Fruit fly (Drosophila melanogaster) whole organism, embryonic: Measurements from ENCODE around the gene Vps52.
A peak's percentile ranks its signal among the peaks of the same experiment; 100 is the strongest.

ENCODE experiments used
- Antp ChIP-seq: fragments of 200-800 bp; sonication (Bioruptor generic); optimal IDR thresholded peaks from 3 replicates; lab custom pipeline; 2016; ENCODE audit warnings: missing biosample characterization, missing genetic modification characterization
- Bteb2 ChIP-seq: fragments of 200-800 bp; sonication (Bioruptor generic); optimal IDR thresholded peaks from 2 replicates; lab custom pipeline; 2016; ENCODE audit warnings: missing biosample characterization, missing genetic modification characterization
- CG10321 ChIP-seq: fragments of 200-800 bp; sonication (Bioruptor generic); IDR thresholded peaks from 2 replicates; pipeline ENCODE4 v1.3.6; 2022; ENCODE audit warnings: missing biosample characterization, missing genetic modification characterization
- CG10366 ChIP-seq: fragments of 200-800 bp; sonication (Bioruptor generic); IDR thresholded peaks from 2 replicates; pipeline ENCODE4 v1.3.6; 2022; ENCODE audit warnings: missing biosample characterization, missing genetic modification characterization
- CG10979 ChIP-seq: fragments of 200-800 bp; sonication (Bioruptor generic); optimal IDR thresholded peaks from 2 replicates; lab custom pipeline; 2018; ENCODE audit warnings: missing biosample characterization, mild to moderate bottlenecking, missing genetic modification characterization, moderate library complexity
- CG12071 ChIP-seq: fragments of 200-800 bp; sonication (Bioruptor generic); optimal IDR thresholded peaks from 3 replicates; lab custom pipeline; 2018; ENCODE audit warnings: missing biosample characterization, mild to moderate bottlenecking, missing genetic modification characterization
- CG14050 ChIP-seq: fragments of 200-800 bp; sonication (Bioruptor generic); IDR thresholded peaks from 3 replicates; pipeline ENCODE4 v1.3.6; 2022; ENCODE audit warnings: missing biosample characterization, missing genetic modification characterization
- CG15269 ChIP-seq: fragments of 200-800 bp; sonication (Bioruptor generic); optimal IDR thresholded peaks from 2 replicates; lab custom pipeline; 2018; ENCODE audit warnings: missing biosample characterization, mild to moderate bottlenecking, missing genetic modification characterization, moderate library complexity
- CG17612 ChIP-seq: fragments of 200-800 bp; sonication (Bioruptor generic); IDR thresholded peaks from 2 replicates; pipeline ENCODE4 v1.3.6; 2022; ENCODE audit warnings: missing biosample characterization, missing genetic modification characterization
- CG1792 ChIP-seq: fragments of 200-800 bp; sonication (Bioruptor generic); optimal IDR thresholded peaks from 2 replicates; lab custom pipeline; 2016; ENCODE audit warnings: missing biosample characterization, missing genetic modification characterization
- CG2116 ChIP-seq: fragments of 200-800 bp; sonication (Bioruptor generic); optimal IDR thresholded peaks from 3 replicates; lab custom pipeline; 2018; ENCODE audit warnings: missing biosample characterization, mild to moderate bottlenecking, missing genetic modification characterization
- CG32767 ChIP-seq: fragments of 200-800 bp; sonication (Bioruptor generic); IDR thresholded peaks from 2 replicates; pipeline ENCODE4 v1.3.6; 2022; ENCODE audit warnings: missing biosample characterization, missing genetic modification characterization
- CG34422 ChIP-seq: fragments of 200-800 bp; sonication (Bioruptor generic); IDR thresholded peaks from 3 replicates; pipeline ENCODE4 v1.3.6; 2022; ENCODE audit warnings: missing biosample characterization, missing genetic modification characterization
- CG6175 ChIP-seq: fragments of 200-800 bp; sonication (Bioruptor generic); IDR thresholded peaks from 3 replicates; pipeline ENCODE4 v1.3.6; 2022; ENCODE audit warnings: missing biosample characterization, missing genetic modification characterization
- CG7372 ChIP-seq: fragments of 200-800 bp; sonication (Bioruptor generic); IDR thresholded peaks from 2 replicates; pipeline ENCODE4 v1.3.6; 2022; ENCODE audit warnings: missing biosample characterization, missing genetic modification characterization
- CG7745 ChIP-seq: fragments of 200-800 bp; sonication (Bioruptor generic); optimal IDR thresholded peaks from 2 replicates; lab custom pipeline; 2018; ENCODE audit warnings: missing biosample characterization, mild to moderate bottlenecking, missing genetic modification characterization, moderate library complexity
- CG7987 ChIP-seq: fragments of 200-800 bp; sonication (Bioruptor generic); optimal IDR thresholded peaks from 2 replicates; lab custom pipeline; 2018; ENCODE audit warnings: missing biosample characterization, mild to moderate bottlenecking, missing genetic modification characterization, moderate library complexity
- CG8478 ChIP-seq: fragments of >200 bp; optimal IDR thresholded peaks from 2 replicates; lab custom pipeline; 2018
- CG8944 ChIP-seq: fragments of 200-800 bp; sonication (Bioruptor generic); optimal IDR thresholded peaks from 3 replicates; lab custom pipeline; 2016; ENCODE audit warnings: missing biosample characterization, missing genetic modification characterization
- CG9437 ChIP-seq: fragments of 200-800 bp; sonication (Bioruptor generic); optimal IDR thresholded peaks from 2 replicates; lab custom pipeline; 2018; ENCODE audit warnings: missing biosample characterization, mild to moderate bottlenecking, missing genetic modification characterization
- CG9932 ChIP-seq: fragments of 200-800 bp; sonication (Bioruptor generic); IDR thresholded peaks from 2 replicates; pipeline ENCODE4 v1.3.6; 2022; ENCODE audit warnings: missing biosample characterization, missing genetic modification characterization
- CkIIα-i1 ChIP-seq: fragments of 200-800 bp; sonication (Bioruptor generic); IDR thresholded peaks from 2 replicates; pipeline ENCODE4 v1.3.6; 2022; ENCODE audit warnings: missing biosample characterization, missing genetic modification characterization
- D19B ChIP-seq: fragments of 200-800 bp; sonication (Bioruptor generic); optimal IDR thresholded peaks from 2 replicates; lab custom pipeline; 2017; ENCODE audit warnings: missing biosample characterization, mild to moderate bottlenecking, missing genetic modification characterization
- Dll ChIP-seq: fragments of 200-800 bp; sonication (Bioruptor generic); IDR thresholded peaks from 4 replicates; pipeline ENCODE4 v1.3.6; 2022; ENCODE audit warnings: missing biosample characterization, missing genetic modification characterization; ENCODE audit not compliant: partially characterized antibody
- GATAe ChIP-seq: fragments of 200-800 bp; sonication (Bioruptor generic); conservative IDR thresholded peaks from 2 replicates; pipeline ENCODE4 v1.3.6; 2022; ENCODE audit warnings: missing biosample characterization, missing genetic modification characterization
- HLH4C ChIP-seq: fragments of 200-800 bp; sonication (Bioruptor generic); IDR thresholded peaks from 3 replicates; pipeline ENCODE4 v1.3.6; 2022; ENCODE audit warnings: missing biosample characterization, missing genetic modification characterization; ENCODE audit not compliant: partially characterized antibody
- Hmr ChIP-seq: fragments of 200-800 bp; sonication (Bioruptor generic); optimal IDR thresholded peaks from 3 replicates; lab custom pipeline; 2017; ENCODE audit warnings: mild to moderate bottlenecking, missing biosample characterization, missing genetic modification reagents, missing genetic modification characterization
- Hmx ChIP-seq: fragments of 200-800 bp; sonication (Bioruptor generic); optimal IDR thresholded peaks from 2 replicates; lab custom pipeline; 2016; ENCODE audit warnings: missing biosample characterization, missing genetic modification characterization
- Oli ChIP-seq: fragments of 200-800 bp; sonication (Bioruptor generic); optimal IDR thresholded peaks from 2 replicates; lab custom pipeline; 2018; ENCODE audit warnings: missing biosample characterization, mild to moderate bottlenecking, missing genetic modification characterization, moderate library complexity
- Optix ChIP-seq: fragments of 200-800 bp; sonication (Bioruptor generic); IDR thresholded peaks from 3 replicates; pipeline ENCODE4 v1.3.6; 2022; ENCODE audit warnings: missing biosample characterization, missing genetic modification characterization
- Rx ChIP-seq: fragments of 200-800 bp; sonication (Bioruptor generic); IDR thresholded peaks from 2 replicates; pipeline ENCODE4 v1.3.6; 2022; ENCODE audit warnings: missing biosample characterization, missing genetic modification characterization
- ap ChIP-seq: fragments of 200-800 bp; sonication (Bioruptor generic); IDR thresholded peaks from 2 replicates; pipeline ENCODE4 v1.3.6; 2022; ENCODE audit warnings: missing biosample characterization, missing genetic modification characterization
- crol ChIP-seq: fragments of 200-800 bp; sonication (Bioruptor generic); IDR thresholded peaks from 2 replicates; pipeline ENCODE4 v1.3.6; 2022; ENCODE audit warnings: missing biosample characterization, missing genetic modification characterization
- disco-r ChIP-seq: fragments of 200-800 bp; sonication (Bioruptor generic); optimal IDR thresholded peaks from 2 replicates; lab custom pipeline; 2016; ENCODE audit warnings: missing biosample characterization, missing genetic modification characterization
- fd96Cb ChIP-seq: fragments of 200-800 bp; sonication (Bioruptor generic); optimal IDR thresholded peaks from 2 replicates; lab custom pipeline; 2018; ENCODE audit warnings: missing biosample characterization, mild to moderate bottlenecking, missing genetic modification characterization, moderate library complexity
- gce ChIP-seq: fragments of 200-800 bp; sonication (Bioruptor generic); IDR thresholded peaks from 3 replicates; pipeline ENCODE4 v1.3.6; 2022; ENCODE audit warnings: missing biosample characterization, missing genetic modification characterization
- gfzf ChIP-seq: fragments of 200-800 bp; sonication (Bioruptor generic); optimal IDR thresholded peaks from 2 replicates; lab custom pipeline; 2016; ENCODE audit warnings: missing biosample characterization, mild to moderate bottlenecking, missing genetic modification characterization, moderate library complexity
- grn ChIP-seq: fragments of 200-800 bp; sonication (Bioruptor generic); optimal IDR thresholded peaks from 3 replicates; lab custom pipeline; 2017; ENCODE audit warnings: missing biosample characterization, missing genetic modification characterization
- gsb ChIP-seq: fragments of 200-800 bp; sonication (Bioruptor generic); IDR thresholded peaks from 2 replicates; pipeline ENCODE4 v1.3.6; 2022; ENCODE audit warnings: missing biosample characterization, missing genetic modification characterization
- ind ChIP-seq: fragments of 200-800 bp; sonication (Bioruptor generic); optimal IDR thresholded peaks from 3 replicates; lab custom pipeline; 2016; ENCODE audit warnings: missing biosample characterization, missing genetic modification characterization
- insv ChIP-seq, 2 experiments: fragments of 200-800 bp; sonication (Bioruptor generic); optimal IDR thresholded peaks; 3 replicates each; lab custom pipeline; 2016 to 2018; ENCODE audit warnings: missing biosample characterization in 2 of 2, missing genetic modification characterization in 2 of 2
- ken ChIP-seq: fragments of 200-800 bp; sonication (Bioruptor generic); IDR thresholded peaks from 3 replicates; pipeline ENCODE4 v1.3.6; 2022; ENCODE audit warnings: missing biosample characterization, missing genetic modification characterization
- lilli ChIP-seq: fragments of 200-800 bp; sonication (Bioruptor generic); optimal IDR thresholded peaks from 3 replicates; lab custom pipeline; 2016; ENCODE audit warnings: missing biosample characterization, missing genetic modification characterization
- lmd ChIP-seq: fragments of 200-800 bp; sonication (Bioruptor generic); IDR thresholded peaks from 2 replicates; pipeline ENCODE4 v1.3.6; 2022; ENCODE audit warnings: missing biosample characterization, missing genetic modification characterization
- mam ChIP-seq: fragments of 200-800 bp; sonication (Bioruptor generic); optimal IDR thresholded peaks from 3 replicates; lab custom pipeline; 2016; ENCODE audit warnings: missing biosample characterization, missing genetic modification characterization
- nom ChIP-seq: fragments of 200-800 bp; sonication (Bioruptor generic); optimal IDR thresholded peaks from 2 replicates; lab custom pipeline; 2017; ENCODE audit warnings: missing biosample characterization, missing genetic modification characterization, mild to moderate bottlenecking, moderate library complexity, missing genetic modification reagents
- odd ChIP-seq: fragments of 200-800 bp; sonication (Bioruptor generic); optimal IDR thresholded peaks from 2 replicates; lab custom pipeline; 2017; ENCODE audit warnings: missing biosample characterization, mild to moderate bottlenecking, missing genetic modification characterization
- pan ChIP-seq, 4 experiments: fragments of >200 bp in 3 of 4; fragments of 200-800 bp in 1 of 4; sonication (Bioruptor generic) in 1 of 4; optimal IDR thresholded peaks in 3 of 4; IDR thresholded peaks in 1 of 4; 2 replicates each; pipeline versions ENCODE4 v1.3.6 to Lab custom; 2017 to 2022; ENCODE audit warnings: missing biosample characterization in 2 of 4, missing genetic modification characterization in 2 of 4, mixed read lengths in 1 of 4
- run ChIP-seq: fragments of 200-800 bp; sonication (Bioruptor generic); optimal IDR thresholded peaks from 3 replicates; lab custom pipeline; 2018; ENCODE audit warnings: missing biosample characterization, mild to moderate bottlenecking, missing genetic modification characterization
- sim ChIP-seq: fragments of 200-800 bp; sonication (Bioruptor generic); IDR thresholded peaks from 2 replicates; pipeline ENCODE4 v1.3.6; 2022; ENCODE audit warnings: missing biosample characterization, missing genetic modification characterization
- tx ChIP-seq: fragments of 200-800 bp; sonication (Bioruptor generic); optimal IDR thresholded peaks from 2 replicates; lab custom pipeline; 2016; ENCODE audit warnings: missing biosample characterization, missing genetic modification characterization

Vps52 gene

dm6 chr2L:5523848-5524473 is at the start of gene Vps52, which contains the start of gene Elp4 (continued):
- TF ChIP-seq Dll (GFP tag; lab: Robert Waterston, UW), result peak; percentile 81
- peak; percentile 65; the same call in 1 of the 3 replicates for TF ChIP-seq CG34422 (GFP tag; lab: Robert Waterston, UW)
- TF ChIP-seq Antp, result peak; percentile 7
- TF ChIP-seq CG6175, result no peak
- peak; percentile 27; the same call in 2 of the 3 replicates for TF ChIP-seq CG14050 (GFP tag; lab: Robert Waterston, UW)
- no peak for TF ChIP-seq CG8478 (lab: Kevin White, UChicago)
- no peak for TF ChIP-seq odd (GFP tag; lab: Kevin White, UChicago)
- TF ChIP-seq CG1792, result peak; percentile 8
- peak; percentile 76 for TF ChIP-seq CG9932 (GFP tag; lab: Robert Waterston, UW)
- TF ChIP-seq CG2116 (GFP tag; lab: Kevin White, UChicago), result peak; percentile 86
- TF ChIP-seq gfzf (GFP tag; lab: Kevin White, UChicago), result peak; percentile 0
- no peak for TF ChIP-seq CG12071 (GFP tag; lab: Kevin White, UChicago)
- no peak for TF ChIP-seq sim
- TF ChIP-seq insv (GFP tag; optimal IDR thresholded peaks at IDR 0.05; lab: Kevin White, UChicago), result peak in 1 of 2 experiments; percentile 51
- no peak for TF ChIP-seq pan (optimal IDR thresholded peaks at IDR 0.05; lab: Kevin White, UChicago)
- peak in 1 of 2 experiments; percentile 76 for TF ChIP-seq pan (GFP tag; optimal IDR thresholded peaks at IDR 0.05 in 1 of 2, IDR thresholded peaks at IDR 0.05 in 1 of 2)
- peak; percentile 83 for TF ChIP-seq HLH4C (GFP tag; lab: Robert Waterston, UW)
- no peak for TF ChIP-seq crol (GFP tag; lab: Robert Waterston, UW)
- TF ChIP-seq Optix (GFP tag; lab: Robert Waterston, UW), result no peak
- TF ChIP-seq Bteb2 (GFP tag; lab: Kevin White, UChicago), result peak; percentile 68
- TF ChIP-seq D19B (GFP tag; lab: Kevin White, UChicago), result no peak
- no peak for TF ChIP-seq disco-r (GFP tag; lab: Kevin White, UChicago)
- TF ChIP-seq CG10979 (tag; lab: Kevin White, UChicago), result peak; percentile 65
- peak; percentile 19; the same call in 1 of the 2 replicates for TF ChIP-seq ap (GFP tag; lab: Robert Waterston, UW)
- TF ChIP-seq CG32767, result peak; percentile 65; the same call in 1 of the 2 replicates
- TF ChIP-seq tx (GFP tag; lab: Kevin White, UChicago), result peak; percentile 17
- peak; percentile 25 for TF ChIP-seq CG8944 (GFP tag; lab: Kevin White, UChicago)
- TF ChIP-seq CG7372 (GFP tag; lab: Robert Waterston, UW), result peak; percentile 73
- no peak for TF ChIP-seq CG10321
- TF ChIP-seq CkIIα-i1 (GFP tag; lab: Robert Waterston, UW), result no peak
- TF ChIP-seq grn (GFP tag; lab: Kevin White, UChicago), result no peak
- no peak for TF ChIP-seq GATAe
- no peak for TF ChIP-seq CG7745 (tag; lab: Kevin White, UChicago)
- TF ChIP-seq nom (GFP tag; lab: Kevin White, UChicago), result peak; percentile 21
- peak; percentile 33 for TF ChIP-seq CG7987
- no peak for TF ChIP-seq Rx
- TF ChIP-seq ken, result peak; percentile 56; the same call in 1 of the 3 replicates
- no peak for TF ChIP-seq gce (GFP tag; lab: Robert Waterston, UW)
- peak; percentile 65 for TF ChIP-seq CG9437

- TF ChIP-seq Hmx (no peak), lilli (GFP tag; lab: Kevin White, UChicago) (peak; percentile 32), mam (GFP tag; lab: Kevin White, UChicago) (peak; percentile 14), Hmr (GFP tag; lab: Kevin White, UChicago) (peak; percentile 38), CG15269 (tag; lab: Kevin White, UChicago) (peak; percentile 48), fd96Cb (tag; lab: Kevin White, UChicago) (peak; percentile 4), Oli (tag; lab: Kevin White, UChicago) (peak; percentile 27), lmd (GFP tag; lab: Robert Waterston, UW) (peak; percentile 46; the same call in 1 of the 2 replicates), CG10366 (GFP tag; lab: Robert Waterston, UW) (peak; percentile 36; the same call in 1 of the 2 replicates), CG17612 (GFP tag; lab: Robert Waterston, UW) (0 out of 2 replicates have a peak, but pooled peaks have one; percentile 28), ind (GFP tag; lab: Kevin White, UChicago) (peak; percentile 27), CG10979 (tag; lab: Kevin White, UChicago) (no peak), run (tag; lab: Kevin White, UChicago) (no peak), gsb (no peak)
Observed at dm6 chr2L:5569503-5569902, 45.8 kb upstream of the Vps52 start.
